Worm (Caenorhabditis elegans): ENCODE results near the gene F11A5.9.

DNA sequence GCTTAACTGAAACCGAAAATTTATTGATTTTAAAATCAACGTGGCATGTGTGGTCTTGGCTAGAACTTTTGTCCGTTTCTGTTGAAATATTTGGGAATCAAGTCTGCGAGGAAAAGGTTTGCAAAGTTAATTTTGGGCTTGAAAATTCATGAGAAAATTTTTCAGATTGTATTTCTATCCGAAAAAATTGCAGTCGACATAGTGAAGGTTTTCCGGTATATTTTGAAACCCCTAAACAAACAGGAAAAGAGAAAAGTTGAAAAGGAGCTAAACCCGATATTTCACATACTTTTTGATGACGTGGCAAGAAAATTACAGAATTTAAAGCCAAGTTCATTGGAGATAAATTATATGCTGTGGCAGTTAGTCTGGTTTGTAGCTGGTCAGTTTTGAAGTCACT lies 45.0 kb downstream of the F11A5.9 start, which contains the start of gene nhr-127:
- TF ChIP-seq nhr-25 (tag; optimal IDR thresholded peaks at IDR 0.05) (no peak), unc-39 (tag; optimal IDR thresholded peaks at IDR 0.05) (no peak), nhr-76 (tag; optimal IDR thresholded peaks at IDR 0.05) (no peak), nhr-12 (tag; optimal IDR thresholded peaks at IDR 0.05) (no peak), egl-27 (tag; optimal IDR thresholded peaks at IDR 0.05) (no peak), elt-1 (tag; optimal IDR thresholded peaks at IDR 0.05) (no peak), nhr-67 (tag; optimal IDR thresholded peaks at IDR 0.05) (no peak), hmg-11 (tag; optimal IDR thresholded peaks at IDR 0.05) (no peak), ztf-11 (tag; optimal IDR thresholded peaks at IDR 0.05) (no peak)
